Worm (Caenorhabditis elegans): ENCODE measurements around the gene fem-2.
A peak's percentile ranks its signal among the peaks of the same experiment; 100 is the strongest.

The fem-2 gene

DNA sequence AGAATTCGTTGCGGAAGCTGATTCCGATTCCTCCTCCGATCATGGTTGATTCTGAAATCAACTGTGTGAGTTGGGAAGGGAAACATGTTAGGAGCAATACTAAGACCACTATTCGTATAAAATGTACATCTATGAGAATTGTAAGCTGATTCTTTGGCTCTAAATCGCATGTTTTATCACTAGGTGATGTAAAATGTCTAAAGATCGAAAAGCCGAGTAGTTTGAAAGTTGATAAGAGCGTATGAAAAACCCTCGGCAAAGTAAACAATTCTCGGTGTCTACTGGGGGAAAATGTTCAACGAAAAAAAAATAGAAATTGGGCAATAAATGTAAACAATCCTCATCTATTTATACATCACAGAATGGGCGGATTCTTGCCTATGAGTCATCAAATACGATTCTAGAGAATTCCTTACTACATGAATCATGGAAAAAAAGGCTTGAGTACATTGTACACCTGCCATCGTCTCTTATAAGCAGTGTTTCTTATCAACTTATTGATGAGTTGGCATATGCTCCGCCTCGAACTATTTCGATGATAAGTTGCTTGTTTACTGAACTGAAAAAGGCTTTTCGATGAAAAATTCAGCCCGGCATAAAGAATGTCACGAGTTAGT is 34.0 kb downstream of the fem-2 start, which contains the start of gene lec-6 (continued):
- no peak for TF ChIP-seq egl-13 (tag; optimal IDR thresholded peaks at IDR 0.05)
- TF ChIP-seq unc-30 (tag; optimal IDR thresholded peaks at IDR 0.05), result no peak
- no peak for TF ChIP-seq zip-4 (GFP tag; optimal IDR thresholded peaks at IDR 0.05)
- no peak for TF ChIP-seq hlh-4 (tag; optimal IDR thresholded peaks at IDR 0.05)
- TF ChIP-seq mab-9 (GFP tag; IDR thresholded peaks at IDR 0.05), result no peak
- no peak for TF ChIP-seq dsc-1 (tag; optimal IDR thresholded peaks at IDR 0.05)
- no peak for TF ChIP-seq alr-1 (tag; optimal IDR thresholded peaks at IDR 0.05; ENCODE audit: borderline replicate concordance)
- TF ChIP-seq nhr-84 (tag; optimal IDR thresholded peaks at IDR 0.05), result no peak
- peak; percentile 1 for TF ChIP-seq nhr-77 (tag; optimal IDR thresholded peaks at IDR 0.05)
- no peak for TF ChIP-seq mep-1 (tag; optimal IDR thresholded peaks at IDR 0.05)
- no peak for TF ChIP-seq fkh-4 (tag; optimal IDR thresholded peaks at IDR 0.05; ENCODE audit: borderline replicate concordance)
- no peak for TF ChIP-seq snu-23 (GFP tag; optimal IDR thresholded peaks at IDR 0.05)
- peak; percentile 1 for TF ChIP-seq nhr-20 (tag; optimal IDR thresholded peaks at IDR 0.05)
- peak; percentile 11 for TF ChIP-seq lin-14 (GFP tag; optimal IDR thresholded peaks at IDR 0.05)
- no peak for TF ChIP-seq vab-15 (tag; optimal IDR thresholded peaks at IDR 0.05)
- no peak for TF ChIP-seq aly-2 (tag; optimal IDR thresholded peaks at IDR 0.05)
- TF ChIP-seq Y116A8C.19 (tag; optimal IDR thresholded peaks at IDR 0.05; ENCODE audit: borderline replicate concordance), result no peak
- TF ChIP-seq unc-98 (GFP tag; IDR thresholded peaks at IDR 0.05), result no peak
- TF ChIP-seq nhr-237 (tag; optimal IDR thresholded peaks at IDR 0.05), result no peak
- no peak for TF ChIP-seq blmp-1 (tag; optimal IDR thresholded peaks at IDR 0.05)
- TF ChIP-seq irx-1 (tag; optimal IDR thresholded peaks at IDR 0.05), result peak; percentile 21
- TF ChIP-seq ceh-90 (tag; optimal IDR thresholded peaks at IDR 0.05), result no peak
- TF ChIP-seq hlh-17 (GFP tag; optimal IDR thresholded peaks at IDR 0.05; ENCODE audit: borderline replicate concordance), result no peak
- peak; percentile 38 for TF ChIP-seq pqm-1 (tag; optimal IDR thresholded peaks at IDR 0.05)
- no peak for TF ChIP-seq nhr-76 (tag; optimal IDR thresholded peaks at IDR 0.05)
- TF ChIP-seq nhr-12 (tag; optimal IDR thresholded peaks at IDR 0.05), result no peak
- TF ChIP-seq isw-1 (GFP tag; IDR thresholded peaks at IDR 0.05), result no peak
- TF ChIP-seq ztf-4 (tag; optimal IDR thresholded peaks at IDR 0.05), result no peak
- TF ChIP-seq nhr-90 (tag; optimal IDR thresholded peaks at IDR 0.05; ENCODE audit: poor library complexity), result peak; percentile 8
- TF ChIP-seq unc-62 (GFP tag; optimal IDR thresholded peaks at IDR 0.05), result no peak
- no peak for TF ChIP-seq mdl-1 (tag; optimal IDR thresholded peaks at IDR 0.05)
- TF ChIP-seq aha-1 (tag; optimal IDR thresholded peaks at IDR 0.05), result no peak
- no peak for TF ChIP-seq unc-86 (tag; optimal IDR thresholded peaks at IDR 0.05)
- TF ChIP-seq ceh-88 (GFP tag; IDR thresholded peaks at IDR 0.05), result no peak
- no peak for TF ChIP-seq swsn-7 (tag; optimal IDR thresholded peaks at IDR 0.05)
- TF ChIP-seq pax-3 (tag; optimal IDR thresholded peaks at IDR 0.05), result no peak
- TF ChIP-seq lin-35 (GFP tag; optimal IDR thresholded peaks at IDR 0.05), result peak in 1 of 2 experiments; percentile 51
- TF ChIP-seq C16A3.4 (tag; optimal IDR thresholded peaks at IDR 0.05), result no peak
- TF ChIP-seq unc-130 (tag; optimal IDR thresholded peaks at IDR 0.05), result no peak
- peak; percentile 97 for TF ChIP-seq elt-2 (tag; optimal IDR thresholded peaks at IDR 0.05)
- TF ChIP-seq nhr-71 (tag; optimal IDR thresholded peaks at IDR 0.05), result peak; percentile 56
- no peak for TF ChIP-seq ama-1 (optimal IDR thresholded peaks at IDR 0.05)
- no peak for TF ChIP-seq fkh-10 (GFP tag; optimal IDR thresholded peaks at IDR 0.05)

- no peak for TF ChIP-seq hpl-2 (GFP tag; optimal IDR thresholded peaks at IDR 0.05)
- TF ChIP-seq elt-2 (tag; optimal IDR thresholded peaks at IDR 0.05), result peak; percentile 33
- TF ChIP-seq F16B12.6 (tag; optimal IDR thresholded peaks at IDR 0.05), result no peak
Measured at ce11 chrIII:599279-599678, 35.1 kb downstream of the fem-2 start.

All from whole organism, L1 larva.